Worm (Caenorhabditis elegans): ENCODE data around the gene Y53G8AL.1.

- TF ChIP-seq snpc-4 (tag; optimal IDR thresholded peaks at IDR 0.05) (no peak), hlh-1 (tag; optimal IDR thresholded peaks at IDR 0.05) (no peak), nhr-2 (tag; optimal IDR thresholded peaks at IDR 0.05) (no peak), cnd-1 (tag; optimal IDR thresholded peaks at IDR 0.05) (no peak), mep-1 (tag; optimal IDR thresholded peaks at IDR 0.05) (no peak)
These were observed 20.1 kb downstream of the Y53G8AL.1 start, which contains the start of gene Y53G8AL.3 for ce11 chrIII:3253043-3253442.
